Worm (Caenorhabditis elegans) whole organism, L4 larva: ENCODE results near the gene str-116.

Source experiments
- D1046.2 ChIP-seq: fragments of 200-800 bp; sonication (Bioruptor generic); IDR thresholded peaks from 2 replicates; pipeline ENCODE4 v1.3.6; 2022; ENCODE audit warnings: missing genetic modification characterization, missing compliant biosample characterization
- ZK337.2 ChIP-seq: fragments of 200-800 bp; sonication (Bioruptor generic); IDR thresholded peaks from 2 replicates; pipeline ENCODE4 v1.3.6; 2022; ENCODE audit warnings: missing genetic modification reagents, missing genetic modification characterization, missing compliant biosample characterization
- ZK546.5 ChIP-seq, 2 experiments: sonication (generic microtip); optimal IDR thresholded peaks; 2 replicates each; lab custom pipeline; 2017; ENCODE audit warnings: missing biosample characterization in 2 of 2, missing genetic modification characterization in 2 of 2
- aha-1 ChIP-seq: fragments of 150-350 bp; peaks from one replicate; lab custom pipeline; 2014; ENCODE audit warnings: missing biosample characterization, missing genetic modification characterization
- ceh-44 ChIP-seq: fragments of 200-800 bp; sonication (Bioruptor generic); IDR thresholded peaks from 2 replicates; pipeline ENCODE4 v1.3.6; 2022; ENCODE audit warnings: missing genetic modification reagents, missing genetic modification characterization, missing compliant biosample characterization
- ceh-62 ChIP-seq: sonication (generic microtip); optimal IDR thresholded peaks from 2 replicates; lab custom pipeline; 2017; ENCODE audit warnings: missing biosample characterization, missing genetic modification characterization
- ces-1 ChIP-seq: fragments of 150-350 bp; sonication (generic microtip); optimal IDR thresholded peaks from 4 replicates; lab custom pipeline; 2014; ENCODE audit warnings: missing biosample characterization, missing genetic modification reagents, missing genetic modification characterization
- cey-2 ChIP-seq: sonication (generic microtip); optimal IDR thresholded peaks from 3 replicates; lab custom pipeline; 2017; ENCODE audit warnings: missing genetic modification characterization, mild to moderate bottlenecking, missing compliant biosample characterization, antibody characterized with exemption, borderline replicate concordance; ENCODE audit not compliant: insufficient read depth
- dmd-6 ChIP-seq: fragments of 200-800 bp; sonication (Bioruptor generic); IDR thresholded peaks from 2 replicates; pipeline ENCODE4 v1.3.6; 2022; ENCODE audit warnings: missing genetic modification reagents, missing genetic modification characterization, missing compliant biosample characterization
- dpl-1 ChIP-seq: fragments of 150-350 bp; optimal IDR thresholded peaks from 2 replicates; lab custom pipeline; 2014; ENCODE audit warnings: missing biosample characterization, missing genetic modification reagents, missing genetic modification characterization
- egl-27 ChIP-seq: sonication (generic microtip); optimal IDR thresholded peaks from 3 replicates; lab custom pipeline; 2017; ENCODE audit warnings: missing biosample characterization, missing genetic modification reagents, missing genetic modification characterization
- fkh-10 ChIP-seq: fragments of 150-350 bp; optimal IDR thresholded peaks from 2 replicates; lab custom pipeline; 2014; ENCODE audit warnings: missing biosample characterization, missing genetic modification reagents, missing genetic modification characterization
- gei-8 ChIP-seq: fragments of 200-800 bp; sonication (Bioruptor generic); optimal IDR thresholded peaks from 2 replicates; lab custom pipeline; 2018; ENCODE audit warnings: mild to moderate bottlenecking, missing genetic modification characterization, missing compliant biosample characterization
- hif-1 ChIP-seq, 2 experiments: sonication (generic microtip); optimal IDR thresholded peaks; 2 replicates each; lab custom pipeline; 2016 to 2017; ENCODE audit warnings: missing compliant biosample characterization in 2 of 2, missing genetic modification characterization in 2 of 2, missing genetic modification reagents in 2 of 2, missing genotype in 2 of 2, mild to moderate bottlenecking in 1 of 2
- hlh-30 ChIP-seq: sonication (generic microtip); optimal IDR thresholded peaks from 2 replicates; lab custom pipeline; 2017; ENCODE audit warnings: antibody characterized with exemption, mild to moderate bottlenecking, missing genetic modification characterization, missing compliant biosample characterization; ENCODE audit not compliant: insufficient read depth
- jun-1 ChIP-seq: fragments of 150-350 bp; optimal IDR thresholded peaks from 2 replicates; lab custom pipeline; 2014; ENCODE audit warnings: missing biosample characterization, missing genetic modification reagents, missing genetic modification characterization
- lin-1 ChIP-seq: fragments of 200-800 bp; sonication (Bioruptor generic); IDR thresholded peaks from 2 replicates; pipeline ENCODE4 v1.3.6; 2022; ENCODE audit warnings: missing genetic modification reagents, missing genetic modification characterization, missing compliant biosample characterization
- lir-3 ChIP-seq: sonication (generic microtip); optimal IDR thresholded peaks from 2 replicates; lab custom pipeline; 2016; ENCODE audit warnings: mild to moderate bottlenecking, missing genetic modification characterization, missing compliant biosample characterization
- madf-9 ChIP-seq: fragments of 200-800 bp; sonication (Bioruptor generic); conservative IDR thresholded peaks from 2 replicates; pipeline ENCODE4 v1.3.6; 2022; ENCODE audit warnings: missing genetic modification reagents, missing genetic modification characterization, missing compliant biosample characterization
- mep-1 ChIP-seq: fragments of 150-350 bp; sonication (generic microtip); optimal IDR thresholded peaks from 3 replicates; lab custom pipeline; 2014; ENCODE audit warnings: missing biosample characterization, missing genetic modification characterization
- mes-2 ChIP-seq: sonication (generic microtip); optimal IDR thresholded peaks from 2 replicates; lab custom pipeline; 2016; ENCODE audit warnings: missing genotype, mild to moderate bottlenecking, missing genetic modification characterization, missing compliant biosample characterization; ENCODE audit not compliant: poor library complexity, severe bottlenecking
- nhr-102 ChIP-seq: sonication (generic microtip); optimal IDR thresholded peaks from 2 replicates; lab custom pipeline; 2016; ENCODE audit warnings: mild to moderate bottlenecking, missing genetic modification characterization, moderate library complexity, missing compliant biosample characterization
- nhr-111 ChIP-seq: fragments of 200-800 bp; sonication (Bioruptor generic); optimal IDR thresholded peaks from 2 replicates; lab custom pipeline; 2018; ENCODE audit warnings: mild to moderate bottlenecking, missing genetic modification characterization, missing compliant biosample characterization
- nhr-25 ChIP-seq: sonication (generic microtip); optimal IDR thresholded peaks from 2 replicates; lab custom pipeline; 2017; ENCODE audit warnings: missing genetic modification characterization, mild to moderate bottlenecking, missing compliant biosample characterization, antibody characterized with exemption, moderate library complexity, borderline replicate concordance; ENCODE audit not compliant: insufficient read depth
- nhr-28 ChIP-seq: fragments of 150-350 bp; optimal IDR thresholded peaks from 2 replicates; lab custom pipeline; 2014; ENCODE audit warnings: missing biosample characterization, missing genetic modification characterization
- nhr-42 ChIP-seq: fragments of 200-800 bp; sonication (Bioruptor generic); IDR thresholded peaks from 2 replicates; pipeline ENCODE4 v1.3.6; 2022; ENCODE audit warnings: missing genetic modification characterization, missing compliant biosample characterization
- nhr-77 ChIP-seq: fragments of 150-350 bp; optimal IDR thresholded peaks from 2 replicates; lab custom pipeline; 2014; ENCODE audit warnings: missing biosample characterization, missing genetic modification characterization
- sdz-12 ChIP-seq: fragments of 200-800 bp; sonication (Bioruptor generic); optimal IDR thresholded peaks from 2 replicates; lab custom pipeline; 2018; ENCODE audit warnings: mild to moderate bottlenecking, missing genetic modification characterization, missing compliant biosample characterization
- spr-1 ChIP-seq: sonication (generic microtip); optimal IDR thresholded peaks from 2 replicates; lab custom pipeline; 2016; ENCODE audit warnings: mild to moderate bottlenecking, missing genetic modification characterization, missing compliant biosample characterization
- tag-97 ChIP-seq: fragments of 200-800 bp; sonication (Bioruptor generic); IDR thresholded peaks from 2 replicates; pipeline ENCODE4 v1.3.6; 2022; ENCODE audit warnings: missing genetic modification characterization, missing compliant biosample characterization
- unc-130 ChIP-seq: sonication (generic microtip); optimal IDR thresholded peaks from 2 replicates; lab custom pipeline; 2016; ENCODE audit warnings: missing genetic modification reagents, missing genetic modification characterization, missing compliant biosample characterization
- unc-62 ChIP-seq, 3 experiments: fragments of 150-350 bp in 1 of 3; sonication (generic microtip); optimal IDR thresholded peaks in 2 of 3; peaks in 1 of 3; 1 replicate in 1 of 3; 2 replicates in 2 of 3; lab custom pipeline; 2014 to 2017; ENCODE audit warnings: missing biosample characterization in 3 of 3, missing genetic modification characterization in 3 of 3, missing genetic modification reagents in 3 of 3, missing genotype in 1 of 3
- zag-1 ChIP-seq: fragments of 150-350 bp; optimal IDR thresholded peaks from 2 replicates; lab custom pipeline; 2014; ENCODE audit warnings: missing biosample characterization, missing genetic modification characterization
- zfp-2 ChIP-seq: sonication (generic microtip); optimal IDR thresholded peaks from 2 replicates; lab custom pipeline; 2016; ENCODE audit warnings: mild to moderate bottlenecking, missing genetic modification characterization, missing compliant biosample characterization
- zfp-3 ChIP-seq: fragments of 200-800 bp; sonication (Bioruptor generic); conservative IDR thresholded peaks from 2 replicates; pipeline ENCODE4 v1.3.6; 2022; ENCODE audit warnings: missing genetic modification reagents, missing genetic modification characterization, missing compliant biosample characterization
- zip-11 ChIP-seq: fragments of 200-800 bp; sonication (Bioruptor generic); IDR thresholded peaks from 2 replicates; pipeline ENCODE4 v1.3.6; 2022; ENCODE audit warnings: missing genetic modification characterization, missing compliant biosample characterization

The str-116 gene

DNA sequence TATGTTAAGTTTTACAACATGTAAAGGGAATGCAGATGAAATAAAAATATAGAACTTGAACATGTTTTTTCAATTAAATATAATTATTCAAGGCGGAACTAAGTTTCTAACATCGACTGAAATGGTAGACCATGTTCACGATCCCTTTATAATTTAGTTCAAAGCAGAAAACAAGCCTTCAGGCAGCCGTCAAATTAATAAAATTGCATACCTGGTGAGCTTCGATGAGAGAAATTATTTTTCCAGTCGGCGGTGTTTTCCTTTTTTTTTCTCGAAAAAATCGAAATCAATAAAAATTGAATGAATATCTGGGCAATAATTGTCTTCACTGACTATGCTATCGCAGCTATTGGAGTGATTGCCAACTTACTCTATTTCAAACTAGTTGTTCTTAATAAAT is 24.1 kb downstream of the str-116 start, which contains the start of gene C03E10.1:
Gene C03E10.1, plus strand, starts transcription at position 301 of the 400 bp plus-strand sequence.
- TF ChIP-seq unc-130 (no peak), nhr-28 (tag; lab: Kevin White, UChicago) (no peak), aha-1 (tag; lab: Kevin White, UChicago) (no peak), ZK546.5 (tag; optimal IDR thresholded peaks at IDR 0.05; lab: Kevin White, UChicago) (no peak), mep-1 (no peak), zfp-2 (tag; lab: Kevin White, UChicago) (no peak), gei-8 (no peak), lin-1 (GFP tag; lab: Robert Waterston, UW) (no peak), tag-97 (no peak), nhr-42 (GFP tag; lab: Robert Waterston, UW) (no peak), nhr-25 (tag; lab: Kevin White, UChicago) (no peak), nhr-77 (tag; lab: Kevin White, UChicago) (no peak), ZK337.2 (GFP tag; lab: Robert Waterston, UW) (no peak), nhr-102 (no peak), hif-1 (tag; optimal IDR thresholded peaks at IDR 0.05; lab: Kevin White, UChicago) (no peak), cey-2 (tag; lab: Kevin White, UChicago) (no peak)

DNA sequence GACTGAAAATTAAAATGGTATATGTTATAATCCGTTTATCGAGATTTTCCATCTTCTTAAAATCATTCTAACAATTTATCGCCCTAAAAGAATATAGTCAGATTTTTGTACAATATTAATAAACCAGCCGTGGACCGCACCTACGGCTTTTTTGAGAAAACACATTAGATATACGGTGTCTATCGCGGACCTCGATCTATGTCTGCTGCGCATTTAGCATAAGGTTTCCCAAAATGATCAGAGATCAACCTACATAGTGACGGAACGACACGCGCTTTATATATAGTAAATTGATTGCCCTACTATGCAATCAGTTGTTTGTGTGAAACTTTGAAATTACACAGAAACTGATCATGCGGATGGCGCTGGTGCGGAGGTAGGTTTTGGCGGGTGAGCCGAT is 25.9 kb downstream of the str-116 start:
- TF ChIP-seq ces-1 (GFP tag; lab: Kevin White, UChicago) (no peak), ceh-44 (GFP tag; lab: Robert Waterston, UW) (no peak), nhr-111 (GFP tag; lab: Kevin White, UChicago) (no peak), spr-1 (tag; lab: Kevin White, UChicago) (no peak), nhr-77 (tag; lab: Kevin White, UChicago) (no peak), aha-1 (tag; lab: Kevin White, UChicago) (no peak), sdz-12 (no peak), egl-27 (no peak)
- TF ChIP-seq, all 104 proteins: peak for 0

DNA sequence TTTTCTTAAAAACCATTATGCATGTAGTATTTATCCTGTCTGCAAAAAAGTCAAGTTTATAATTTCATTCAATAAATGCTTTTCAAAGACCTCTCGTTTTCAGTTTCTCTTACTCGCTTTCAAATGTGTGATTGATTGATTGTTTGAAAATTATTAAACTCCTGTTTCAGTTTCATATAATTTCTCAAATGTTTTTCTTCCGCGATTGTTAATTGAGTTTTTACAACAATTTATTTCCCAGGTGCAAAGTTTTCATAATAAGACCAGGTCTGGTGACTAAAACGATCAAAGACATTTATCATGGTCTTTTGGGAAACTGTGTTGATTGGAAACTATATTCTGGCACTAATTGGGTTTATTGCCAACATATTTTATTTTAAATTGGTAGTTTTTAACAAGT is 27.6 kb downstream of the str-116 start, which contains the start of gene T03F7.6:
Gene T03F7.6, plus strand, starts transcription at position 301 of the 400 bp plus-strand sequence.
- TF ChIP-seq fkh-10 (GFP tag; lab: Kevin White, UChicago) (no peak), ceh-44 (GFP tag; lab: Robert Waterston, UW) (no peak), spr-1 (tag; lab: Kevin White, UChicago) (no peak), zfp-3 (no peak), lir-3 (tag; lab: Kevin White, UChicago) (no peak), unc-62 (GFP tag; optimal IDR thresholded peaks at IDR 0.05 in 1 of 2; lab: Kevin White, UChicago) (no peak), unc-62 (tag; optimal IDR thresholded peaks at IDR 0.05; lab: Kevin White, UChicago) (no peak), mes-2 (tag; lab: Kevin White, UChicago) (no peak), dmd-6 (GFP tag; lab: Robert Waterston, UW) (no peak), madf-9 (GFP tag; lab: Robert Waterston, UW) (no peak), ceh-62 (tag; lab: Kevin White, UChicago) (no peak), jun-1 (tag; lab: Kevin White, UChicago) (no peak), ZK337.2 (GFP tag; lab: Robert Waterston, UW) (no peak)

DNA sequence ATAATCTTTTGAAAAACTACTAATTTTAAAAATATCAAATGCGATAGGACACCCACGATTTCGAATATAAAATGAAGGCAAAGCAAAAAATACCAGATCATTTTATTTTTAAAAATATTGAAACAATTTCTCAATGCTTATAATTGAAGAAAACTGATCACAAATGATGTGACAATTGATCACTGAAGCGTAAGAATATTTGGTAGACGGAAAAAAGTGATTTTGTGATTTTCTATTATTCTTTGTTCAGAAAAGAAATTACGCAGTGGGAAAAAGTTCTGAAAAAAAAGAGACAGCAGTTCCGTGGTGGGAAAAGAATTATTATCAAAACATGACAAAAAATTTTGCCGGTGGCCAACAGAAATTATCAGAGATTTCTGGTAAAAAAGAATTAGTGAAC is 31.9 kb downstream of the str-116 start, which contains the start of gene T03F7.5:
Gene T03F7.5, minus strand, starts transcription at position 101 of the 400 bp plus-strand sequence.
- TF ChIP-seq D1046.2 = no peak
- TF ChIP-seq zip-11 (GFP tag; lab: Robert Waterston, UW) = no peak
- no peak for TF ChIP-seq tag-97
- TF ChIP-seq lir-3 (tag; lab: Kevin White, UChicago) = no peak
- no peak for TF ChIP-seq ces-1 (GFP tag; lab: Kevin White, UChicago)
- no peak for TF ChIP-seq dpl-1
- no peak for TF ChIP-seq zag-1 (tag; lab: Kevin White, UChicago)
- TF ChIP-seq hlh-30 (tag; lab: Kevin White, UChicago) = no peak
- TF ChIP-seq nhr-111 (GFP tag; lab: Kevin White, UChicago) = no peak
